Worm (Caenorhabditis elegans): ENCODE data around the gene nhr-39.

ce11 chrV:9314408-9314807 is 11.3 kb downstream of the nhr-39 start:
- TF ChIP-seq scrt-1 (GFP tag; IDR thresholded peaks at IDR 0.05) (no peak), ceh-13 (GFP tag; optimal IDR thresholded peaks at IDR 0.05) (no peak), F13C5.2 (tag; optimal IDR thresholded peaks at IDR 0.05) (no peak), ama-1 (optimal IDR thresholded peaks at IDR 0.05) (no peak), sea-1 (GFP tag; conservative IDR thresholded peaks at IDR 0.05) (no peak)

Data from whole organism, early embryonic.